Fruit fly (Drosophila melanogaster) Kc167 (cell line): ENCODE data around the gene CG31102.

Experiments
- Sin3A ChIP-seq: fragments of >200 bp; optimal IDR thresholded peaks from 2 replicates; lab custom pipeline; 2018; ENCODE audit warnings: missing external identifiers
- insv ChIP-seq: fragments of >200 bp; optimal IDR thresholded peaks from 3 replicates; lab custom pipeline; 2018; ENCODE audit warnings: missing external identifiers
- psq ChIP-seq: fragments of >200 bp; optimal IDR thresholded peaks from 2 replicates; lab custom pipeline; 2017; ENCODE audit warnings: missing external identifiers

dm6 chr3R:25316016-25316415, 20.6 kb upstream of the CG31102 start, which contains the start of gene CG10559:
- TF ChIP-seq psq (lab: Kevin White, UChicago) (no peak), insv (lab: Kevin White, UChicago) (no peak), Sin3A (lab: Kevin White, UChicago) (no peak)
